Worm (Caenorhabditis elegans): ENCODE data around the gene hda-1.

The hda-1 gene

ce11 chrV:14523788-14524582 is 1.2 kb upstream of the hda-1 start, which contains the start of gene ril-1:
ril-1 (minus strand) TSS chrV:14524129.
- TF ChIP-seq hnd-1 (tag; optimal IDR thresholded peaks at IDR 0.05) (peak; percentile 8), ama-1 (optimal IDR thresholded peaks at IDR 0.05) (no peak), hmg-4 (GFP tag; optimal IDR thresholded peaks at IDR 0.05) (no peak), tra-4 (tag; optimal IDR thresholded peaks at IDR 0.05) (no peak), scrt-1 (GFP tag; IDR thresholded peaks at IDR 0.05) (no peak), ceh-36 (tag; optimal IDR thresholded peaks at IDR 0.05) (no peak), ceh-13 (GFP tag; optimal IDR thresholded peaks at IDR 0.05) (peak; percentile 32), flt-1 (GFP tag; IDR thresholded peaks at IDR 0.05) (no peak), F13C5.2 (tag; optimal IDR thresholded peaks at IDR 0.05) (peak; percentile 51), tbx-11 (GFP tag; IDR thresholded peaks at IDR 0.05) (no peak), aly-1 (tag; optimal IDR thresholded peaks at IDR 0.05) (no peak), ets-7 (tag; optimal IDR thresholded peaks at IDR 0.05) (no peak), sea-1 (GFP tag; conservative IDR thresholded peaks at IDR 0.05) (0 out of 2 replicates have a peak, but pooled peaks have one; percentile 54), tbx-37 (GFP tag; conservative IDR thresholded peaks at IDR 0.05) (no peak; the same call in 1 of the 2 replicates), pes-1 (GFP tag; IDR thresholded peaks at IDR 0.05) (no peak; the same call in 1 of the 2 replicates), B0310.2 (tag; optimal IDR thresholded peaks at IDR 0.05) (no peak), hmbx-1 (tag; optimal IDR thresholded peaks at IDR 0.05) (no peak)

- TF ChIP-seq sea-1 (GFP tag; conservative IDR thresholded peaks at IDR 0.05) (no peak), B0310.2 (tag; optimal IDR thresholded peaks at IDR 0.05) (no peak), scrt-1 (GFP tag; IDR thresholded peaks at IDR 0.05) (no peak), hnd-1 (tag; optimal IDR thresholded peaks at IDR 0.05) (no peak), ceh-36 (tag; optimal IDR thresholded peaks at IDR 0.05) (no peak), hmbx-1 (tag; optimal IDR thresholded peaks at IDR 0.05) (no peak), ama-1 (optimal IDR thresholded peaks at IDR 0.05) (no peak), aly-1 (tag; optimal IDR thresholded peaks at IDR 0.05) (no peak), ets-7 (tag; optimal IDR thresholded peaks at IDR 0.05) (no peak), pes-1 (GFP tag; IDR thresholded peaks at IDR 0.05) (no peak), ceh-13 (GFP tag; optimal IDR thresholded peaks at IDR 0.05) (no peak), tbx-11 (GFP tag; IDR thresholded peaks at IDR 0.05) (no peak), hmg-4 (GFP tag; optimal IDR thresholded peaks at IDR 0.05) (no peak)
Observed at ce11 chrV:14527210-14527609, 2.0 kb downstream of the hda-1 start.

- no peak for TF ChIP-seq F13C5.2 (tag; optimal IDR thresholded peaks at IDR 0.05)
- TF ChIP-seq ets-7 (tag; optimal IDR thresholded peaks at IDR 0.05): no peak
- no peak for TF ChIP-seq sea-1 (GFP tag; conservative IDR thresholded peaks at IDR 0.05)
- TF ChIP-seq tbx-37 (GFP tag; conservative IDR thresholded peaks at IDR 0.05): no peak
- no peak for TF ChIP-seq tra-4 (tag; optimal IDR thresholded peaks at IDR 0.05)
- TF ChIP-seq ama-1 (optimal IDR thresholded peaks at IDR 0.05): no peak
- no peak for TF ChIP-seq ceh-13 (GFP tag; optimal IDR thresholded peaks at IDR 0.05)
- no peak for TF ChIP-seq hnd-1 (tag; optimal IDR thresholded peaks at IDR 0.05)
- no peak for TF ChIP-seq aly-1 (tag; optimal IDR thresholded peaks at IDR 0.05)
- TF ChIP-seq B0310.2 (tag; optimal IDR thresholded peaks at IDR 0.05): no peak
- no peak for TF ChIP-seq hmbx-1 (tag; optimal IDR thresholded peaks at IDR 0.05)
- no peak for TF ChIP-seq tbx-11 (GFP tag; IDR thresholded peaks at IDR 0.05)
Observed at ce11 chrV:14530813-14531212, 5.6 kb downstream of the hda-1 start, which contains the start of gene kcnl-4. kcnl-4 (plus strand) TSS chrV:14531113.

- TF ChIP-seq sea-1 (GFP tag; conservative IDR thresholded peaks at IDR 0.05): no peak
- no peak for TF ChIP-seq hnd-1 (tag; optimal IDR thresholded peaks at IDR 0.05)
- TF ChIP-seq hmg-4 (GFP tag; optimal IDR thresholded peaks at IDR 0.05): no peak
- no peak for TF ChIP-seq aly-1 (tag; optimal IDR thresholded peaks at IDR 0.05)
- TF ChIP-seq tra-4 (tag; optimal IDR thresholded peaks at IDR 0.05): no peak
- no peak for TF ChIP-seq F13C5.2 (tag; optimal IDR thresholded peaks at IDR 0.05)
- TF ChIP-seq scrt-1 (GFP tag; IDR thresholded peaks at IDR 0.05): no peak
- no peak for TF ChIP-seq tbx-11 (GFP tag; IDR thresholded peaks at IDR 0.05)
- TF ChIP-seq flt-1 (GFP tag; IDR thresholded peaks at IDR 0.05): no peak
- no peak for TF ChIP-seq pes-1 (GFP tag; IDR thresholded peaks at IDR 0.05)
- TF ChIP-seq ceh-13 (GFP tag; optimal IDR thresholded peaks at IDR 0.05): no peak
- TF ChIP-seq hmbx-1 (tag; optimal IDR thresholded peaks at IDR 0.05): no peak
- TF ChIP-seq ets-7 (tag; optimal IDR thresholded peaks at IDR 0.05): no peak
- TF ChIP-seq B0310.2 (tag; optimal IDR thresholded peaks at IDR 0.05): no peak
- TF ChIP-seq ama-1 (optimal IDR thresholded peaks at IDR 0.05): no peak
- TF ChIP-seq ceh-36 (tag; optimal IDR thresholded peaks at IDR 0.05): no peak
Observed at ce11 chrV:14532374-14532773, 7.2 kb downstream of the hda-1 start.

ce11 chrV:14536274-14536673 is 11.1 kb downstream of the hda-1 start, which contains the start of gene tag-191:
tag-191 (minus strand) TSS chrV:14536374.
- TF ChIP-seq tbx-37 (GFP tag; conservative IDR thresholded peaks at IDR 0.05): no peak
- no peak for TF ChIP-seq flt-1 (GFP tag; IDR thresholded peaks at IDR 0.05)
- no peak for TF ChIP-seq ama-1 (optimal IDR thresholded peaks at IDR 0.05)
- no peak for TF ChIP-seq hmbx-1 (tag; optimal IDR thresholded peaks at IDR 0.05)
- TF ChIP-seq tra-4 (tag; optimal IDR thresholded peaks at IDR 0.05): no peak
- no peak for TF ChIP-seq F13C5.2 (tag; optimal IDR thresholded peaks at IDR 0.05)
- TF ChIP-seq scrt-1 (GFP tag; IDR thresholded peaks at IDR 0.05): no peak
- no peak for TF ChIP-seq ceh-13 (GFP tag; optimal IDR thresholded peaks at IDR 0.05)
- TF ChIP-seq sea-1 (GFP tag; conservative IDR thresholded peaks at IDR 0.05): no peak
- TF ChIP-seq tbx-11 (GFP tag; IDR thresholded peaks at IDR 0.05): no peak
- TF ChIP-seq aly-1 (tag; optimal IDR thresholded peaks at IDR 0.05): no peak
- TF ChIP-seq ets-7 (tag; optimal IDR thresholded peaks at IDR 0.05): no peak
- TF ChIP-seq hnd-1 (tag; optimal IDR thresholded peaks at IDR 0.05): no peak
- TF ChIP-seq ceh-36 (tag; optimal IDR thresholded peaks at IDR 0.05): no peak
- TF ChIP-seq pes-1 (GFP tag; IDR thresholded peaks at IDR 0.05): no peak
- no peak for TF ChIP-seq hmg-4 (GFP tag; optimal IDR thresholded peaks at IDR 0.05)
- no peak for TF ChIP-seq B0310.2 (tag; optimal IDR thresholded peaks at IDR 0.05)

DNA sequence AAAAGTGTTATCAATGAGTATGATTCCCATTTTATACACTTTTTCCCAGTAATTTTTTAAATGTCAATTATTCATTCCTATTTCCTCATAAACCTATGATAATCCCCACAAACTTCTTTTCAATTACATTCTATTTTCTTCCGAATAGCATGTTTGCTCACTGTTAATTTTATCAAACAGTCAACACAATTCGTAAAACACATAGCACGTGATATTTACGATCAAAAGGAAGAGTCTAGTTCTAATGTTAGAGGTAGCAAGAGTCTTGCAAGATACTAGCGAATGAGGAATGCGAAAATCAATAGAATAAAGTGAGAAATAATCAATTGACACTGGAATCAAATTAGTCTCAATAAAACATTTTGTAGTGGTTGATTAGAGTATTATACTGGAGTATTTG is 14.2 kb downstream of the hda-1 start:
- TF ChIP-seq ceh-13 (GFP tag; optimal IDR thresholded peaks at IDR 0.05) (no peak), hmbx-1 (tag; optimal IDR thresholded peaks at IDR 0.05) (no peak), sea-1 (GFP tag; conservative IDR thresholded peaks at IDR 0.05) (no peak)

- TF ChIP-seq ama-1 (optimal IDR thresholded peaks at IDR 0.05) (no peak), tbx-11 (GFP tag; IDR thresholded peaks at IDR 0.05) (no peak), hnd-1 (tag; optimal IDR thresholded peaks at IDR 0.05) (no peak), sea-1 (GFP tag; conservative IDR thresholded peaks at IDR 0.05) (no peak), B0310.2 (tag; optimal IDR thresholded peaks at IDR 0.05) (no peak), flt-1 (GFP tag; IDR thresholded peaks at IDR 0.05) (no peak), ets-7 (tag; optimal IDR thresholded peaks at IDR 0.05) (no peak), hmbx-1 (tag; optimal IDR thresholded peaks at IDR 0.05) (no peak), aly-1 (tag; optimal IDR thresholded peaks at IDR 0.05) (no peak), ceh-36 (tag; optimal IDR thresholded peaks at IDR 0.05) (no peak), scrt-1 (GFP tag; IDR thresholded peaks at IDR 0.05) (no peak), F13C5.2 (tag; optimal IDR thresholded peaks at IDR 0.05) (no peak), tra-4 (tag; optimal IDR thresholded peaks at IDR 0.05) (no peak), hmg-4 (GFP tag; optimal IDR thresholded peaks at IDR 0.05) (no peak), pes-1 (GFP tag; IDR thresholded peaks at IDR 0.05) (no peak), ceh-13 (GFP tag; optimal IDR thresholded peaks at IDR 0.05) (no peak)
Observed at ce11 chrV:14540932-14541331, 15.7 kb downstream of the hda-1 start.

Measured in whole organism, early embryonic.